Worm (Caenorhabditis elegans): ENCODE data around the gene pmk-1.

ce11 chrIV:8175686-8176532 is 27.3 kb downstream of the pmk-1 start, which contains the start of gene pct-1:
- TF ChIP-seq aly-2 (tag; optimal IDR thresholded peaks at IDR 0.05) (no peak), tbx-2 (tag; optimal IDR thresholded peaks at IDR 0.05) (no peak), elt-3 (tag; optimal IDR thresholded peaks at IDR 0.05) (no peak), nhr-237 (tag; optimal IDR thresholded peaks at IDR 0.05) (no peak), jun-1 (tag; optimal IDR thresholded peaks at IDR 0.05) (no peak), skn-1 (tag; optimal IDR thresholded peaks at IDR 0.05) (no peak), daf-12 (tag; optimal IDR thresholded peaks at IDR 0.05) (no peak), nhr-12 (tag; optimal IDR thresholded peaks at IDR 0.05) (no peak), elt-1 (tag; optimal IDR thresholded peaks at IDR 0.05) (peak; percentile 82), ZK546.5 (tag; optimal IDR thresholded peaks at IDR 0.05) (no peak), unc-62 (GFP tag; optimal IDR thresholded peaks at IDR 0.05) (no peak), snpc-4 (tag; optimal IDR thresholded peaks at IDR 0.05) (no peak)

Data from whole organism, L3 larva.